Worm (Caenorhabditis elegans): Measurements from ENCODE around the gene vpat-1.

DNA sequence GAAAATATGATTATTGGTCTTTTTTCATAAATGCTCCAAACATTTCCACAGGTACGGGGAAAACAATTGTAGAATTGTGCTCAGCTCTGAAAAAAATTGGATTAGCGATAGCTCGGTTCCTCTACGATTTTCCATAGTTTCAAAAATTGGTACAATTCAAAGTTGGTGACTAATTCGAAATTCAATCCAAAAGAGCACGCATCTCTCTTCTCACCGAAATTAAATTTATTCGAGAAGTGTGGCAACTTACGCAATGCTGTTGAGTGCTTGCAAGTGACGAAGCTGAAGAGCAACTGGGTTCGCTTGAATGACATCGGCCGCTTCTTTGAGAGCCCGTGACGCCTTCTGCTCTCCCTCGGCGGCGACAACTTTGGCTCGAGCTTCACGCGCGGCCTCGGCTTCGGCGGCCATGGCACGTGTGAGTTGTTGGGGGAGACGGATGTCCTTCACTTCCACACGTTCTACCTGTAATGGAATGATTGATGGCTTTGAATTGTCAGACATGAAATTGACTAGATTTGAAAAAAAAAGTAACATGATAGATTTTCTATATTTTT lies 11.9 kb upstream of the vpat-1 start:
- TF ChIP-seq him-1 (tag; optimal IDR thresholded peaks at IDR 0.05) (peak; percentile 18), W03F9.2 (tag; optimal IDR thresholded peaks at IDR 0.05) (no peak)

Measured in whole organism, L4/young adult.